Fruit fly (Drosophila melanogaster) whole organism, prepupa: ENCODE results near the gene ZnT77C.

ENCODE experiments used
- CG15336 ChIP-seq: fragments of 200-800 bp; sonication (Bioruptor generic); IDR thresholded peaks from 2 replicates; pipeline ENCODE4 v1.3.6; 2022; ENCODE audit warnings: missing biosample characterization, missing genetic modification characterization
- CG1621 ChIP-seq: fragments of 200-800 bp; sonication (Bioruptor generic); optimal IDR thresholded peaks from 3 replicates; lab custom pipeline; 2018; ENCODE audit warnings: missing biosample characterization, mild to moderate bottlenecking, missing genetic modification characterization
- CG3032 ChIP-seq: fragments of 200-800 bp; optimal IDR thresholded peaks from 2 replicates; lab custom pipeline; 2019; ENCODE audit warnings: missing biosample characterization, mild to moderate bottlenecking, missing genetic modification characterization, moderate library complexity
- CG31627 ChIP-seq: fragments of 200-800 bp; sonication (Bioruptor generic); optimal IDR thresholded peaks from 3 replicates; lab custom pipeline; 2016; ENCODE audit warnings: missing biosample characterization, missing genetic modification characterization
- CG34406 ChIP-seq: fragments of 200-800 bp; sonication (Bioruptor generic); optimal IDR thresholded peaks from 3 replicates; lab custom pipeline; 2016; ENCODE audit warnings: missing biosample characterization, missing genetic modification characterization
- CG4318 ChIP-seq: fragments of 200-800 bp; sonication (Bioruptor generic); optimal IDR thresholded peaks from 3 replicates; lab custom pipeline; 2017; ENCODE audit warnings: missing biosample characterization, mild to moderate bottlenecking, missing genetic modification characterization
- CG6792 ChIP-seq: fragments of 200-800 bp; sonication (Bioruptor generic); optimal IDR thresholded peaks from 3 replicates; lab custom pipeline; 2016; ENCODE audit warnings: missing biosample characterization, missing genetic modification characterization
- CG6854 ChIP-seq: fragments of 200-800 bp; sonication (Bioruptor generic); optimal IDR thresholded peaks from 2 replicates; lab custom pipeline; 2017; ENCODE audit warnings: missing biosample characterization, mild to moderate bottlenecking, missing genetic modification characterization
- CG7368 ChIP-seq: fragments of 200-800 bp; sonication (Bioruptor generic); optimal IDR thresholded peaks from 3 replicates; lab custom pipeline; 2016; ENCODE audit warnings: missing biosample characterization, missing genetic modification characterization
- CG8119 ChIP-seq: fragments of 200-800 bp; sonication (Bioruptor generic); IDR thresholded peaks from 3 replicates; pipeline ENCODE4 v1.3.6; 2022; ENCODE audit warnings: missing biosample characterization, missing genetic modification characterization
- CG9139 ChIP-seq: fragments of 200-800 bp; sonication (Bioruptor generic); optimal IDR thresholded peaks from 3 replicates; lab custom pipeline; 2017; ENCODE audit warnings: missing biosample characterization, mild to moderate bottlenecking, missing genetic modification characterization
- Eip78C ChIP-seq: fragments of 200-800 bp; sonication (Bioruptor generic); peaks from one replicate; lab custom pipeline; 2016; ENCODE audit warnings: missing biosample characterization, missing genetic modification characterization
- Eip93F ChIP-seq: fragments of 200-800 bp; sonication (Bioruptor generic); optimal IDR thresholded peaks from 2 replicates; lab custom pipeline; 2016; ENCODE audit warnings: missing biosample characterization, mild to moderate bottlenecking, missing genetic modification characterization
- Lpt ChIP-seq: fragments of 200-800 bp; sonication (Bioruptor generic); optimal IDR thresholded peaks from 3 replicates; lab custom pipeline; 2016; ENCODE audit warnings: missing biosample characterization, missing genetic modification characterization
- OdsH ChIP-seq: fragments of 200-800 bp; sonication (Bioruptor generic); optimal IDR thresholded peaks from 3 replicates; lab custom pipeline; 2016; ENCODE audit warnings: missing biosample characterization, missing genetic modification characterization
- Smox ChIP-seq: fragments of 200-800 bp; sonication (Bioruptor generic); optimal IDR thresholded peaks from 3 replicates; lab custom pipeline; 2016; ENCODE audit warnings: missing biosample characterization, missing genetic modification characterization
- Sox102F ChIP-seq: fragments of 200-800 bp; sonication (Bioruptor generic); optimal IDR thresholded peaks from 2 replicates; lab custom pipeline; 2016; ENCODE audit warnings: missing biosample characterization, mild to moderate bottlenecking, missing genetic modification characterization
- Sox14 ChIP-seq: fragments of 200-800 bp; sonication (Bioruptor generic); optimal IDR thresholded peaks from 3 replicates; lab custom pipeline; 2016; ENCODE audit warnings: missing biosample characterization, missing genetic modification characterization
- acj6 ChIP-seq: fragments of 200-800 bp; sonication (Bioruptor generic); optimal IDR thresholded peaks from 3 replicates; lab custom pipeline; 2016; ENCODE audit warnings: missing biosample characterization, missing genetic modification characterization
- cyc ChIP-seq: fragments of 200-800 bp; sonication (Bioruptor generic); optimal IDR thresholded peaks from 3 replicates; lab custom pipeline; 2016; ENCODE audit warnings: missing biosample characterization, missing genetic modification characterization
- dac ChIP-seq: fragments of 200-800 bp; sonication (Bioruptor generic); optimal IDR thresholded peaks from 2 replicates; lab custom pipeline; 2017; ENCODE audit warnings: missing biosample characterization, mild to moderate bottlenecking, missing genetic modification characterization
- dsx ChIP-seq: fragments of 200-800 bp; optimal IDR thresholded peaks from 3 replicates; lab custom pipeline; 2019; ENCODE audit warnings: missing biosample characterization, mild to moderate bottlenecking, missing genetic modification characterization, moderate library complexity; ENCODE audit not compliant: poor library complexity, severe bottlenecking
- eg ChIP-seq: fragments of 200-800 bp; sonication (Bioruptor generic); IDR thresholded peaks from 3 replicates; pipeline ENCODE4 v1.3.6; 2022; ENCODE audit warnings: missing biosample characterization, missing genetic modification characterization
- fd59A ChIP-seq: fragments of 200-800 bp; sonication (Bioruptor generic); optimal IDR thresholded peaks from 2 replicates; lab custom pipeline; 2017; ENCODE audit warnings: missing biosample characterization, mild to moderate bottlenecking, missing genetic modification characterization, missing genetic modification reagents
- fd85E ChIP-seq: fragments of 200-800 bp; sonication (Bioruptor generic); optimal IDR thresholded peaks from 3 replicates; lab custom pipeline; 2016; ENCODE audit warnings: missing biosample characterization, missing genetic modification characterization
- fkh ChIP-seq: fragments of 200-800 bp; sonication (Bioruptor generic); optimal IDR thresholded peaks from 3 replicates; lab custom pipeline; 2017; ENCODE audit warnings: missing biosample characterization, mild to moderate bottlenecking, missing genetic modification characterization, moderate library complexity
- net ChIP-seq: fragments of 200-800 bp; sonication (Bioruptor generic); optimal IDR thresholded peaks from 3 replicates; lab custom pipeline; 2016; ENCODE audit warnings: missing biosample characterization, missing genetic modification characterization
- pdm3 ChIP-seq: fragments of 200-800 bp; sonication (Bioruptor generic); optimal IDR thresholded peaks from 3 replicates; lab custom pipeline; 2016; ENCODE audit warnings: missing biosample characterization, missing genetic modification characterization
- salr ChIP-seq, 2 experiments: fragments of 200-800 bp; sonication (Bioruptor generic); optimal IDR thresholded peaks; 3 replicates each; lab custom pipeline; 2016 to 2018; ENCODE audit warnings: missing biosample characterization in 2 of 2, missing genetic modification characterization in 2 of 2, mild to moderate bottlenecking in 1 of 2
- spab ChIP-seq: fragments of 200-800 bp; sonication (Bioruptor generic); optimal IDR thresholded peaks from 2 replicates; lab custom pipeline; 2017; ENCODE audit warnings: missing biosample characterization, mild to moderate bottlenecking, missing genetic modification characterization, missing genetic modification reagents
- ss ChIP-seq, 2 experiments: fragments of 200-800 bp; sonication (Bioruptor generic); optimal IDR thresholded peaks; 2 replicates in 1 of 2; 3 replicates in 1 of 2; lab custom pipeline; 2017 to 2018; ENCODE audit warnings: mild to moderate bottlenecking in 2 of 2, missing biosample characterization in 2 of 2, missing genetic modification characterization in 2 of 2, moderate library complexity in 1 of 2
- svp ChIP-seq: fragments of 200-800 bp; sonication (Bioruptor generic); peaks from one replicate; lab custom pipeline; 2016; ENCODE audit warnings: missing biosample characterization, missing genetic modification characterization
- topi ChIP-seq: fragments of 200-800 bp; sonication (Bioruptor generic); optimal IDR thresholded peaks from 3 replicates; lab custom pipeline; 2016; ENCODE audit warnings: missing biosample characterization, missing genetic modification characterization

The ZnT77C gene

DNA sequence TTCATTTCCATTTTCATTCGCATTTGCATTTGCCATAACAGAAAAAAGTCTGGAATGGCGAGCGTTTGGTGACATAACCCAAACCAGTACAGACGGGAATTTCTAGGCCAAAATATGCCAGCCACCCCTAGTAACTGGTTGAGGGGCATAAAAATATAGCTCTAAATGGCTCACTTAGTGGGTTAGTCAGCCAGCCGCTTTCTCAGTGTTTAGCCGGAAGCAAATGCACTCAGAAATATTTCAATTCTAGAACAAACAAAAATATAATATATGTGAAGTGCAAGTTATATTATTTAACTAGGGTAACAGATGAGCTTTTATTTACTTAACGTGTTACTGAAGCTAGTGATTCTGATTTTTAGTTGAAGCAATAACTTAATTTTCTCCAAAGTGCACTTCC is 42.2 kb upstream of the ZnT77C start:
- TF ChIP-seq Eip78C (peak; percentile 31), Sox14 (GFP tag; lab: Kevin White, UChicago) (no peak)

DNA sequence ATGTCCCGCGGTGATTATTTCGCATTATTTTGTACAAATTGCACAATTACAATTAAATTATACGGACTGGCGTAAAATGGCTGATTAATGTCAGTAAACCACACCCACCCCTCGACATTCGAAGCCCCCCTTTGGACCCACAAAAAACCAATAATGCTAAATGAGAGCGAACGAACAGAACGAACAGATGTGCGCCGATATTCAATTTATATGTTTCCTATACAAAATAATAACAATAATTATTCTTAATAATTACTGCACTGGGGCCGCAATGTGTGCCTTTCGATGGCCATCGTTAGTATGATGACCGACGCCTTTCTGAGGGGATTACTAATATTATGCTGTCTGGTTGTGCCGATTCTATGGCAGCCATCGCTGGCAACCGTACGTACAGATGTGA is 38.7 kb upstream of the ZnT77C start, which contains the start of gene CG13250:
Gene CG13250, plus strand, starts transcription at position 301 of the 400 bp plus-strand sequence.
- no peak for TF ChIP-seq net
- TF ChIP-seq CG15336, result no peak
- TF ChIP-seq CG6792 (GFP tag; lab: Kevin White, UChicago), result no peak
- no peak for TF ChIP-seq CG3032 (tag; lab: Kevin White, UChicago)
- no peak for TF ChIP-seq fd85E (GFP tag; lab: Kevin White, UChicago)

DNA sequence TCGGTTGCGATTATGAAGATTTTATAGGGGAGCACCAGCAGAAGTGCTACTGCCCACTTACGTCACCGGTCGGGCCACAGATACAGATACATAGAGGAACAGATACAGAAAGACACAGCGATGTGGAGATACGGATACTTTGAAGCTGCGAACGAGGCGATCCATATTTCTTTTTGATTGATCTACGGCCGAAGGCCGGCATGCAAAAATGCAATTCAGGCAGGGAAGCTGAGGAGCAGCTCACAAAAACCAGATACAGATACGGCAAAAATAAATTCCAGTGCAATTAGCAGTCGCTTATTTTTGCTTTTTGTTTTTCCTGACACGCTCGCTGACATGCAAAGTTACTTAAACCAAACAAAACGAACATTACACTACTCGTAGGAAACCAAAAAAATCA is 36.5 kb upstream of the ZnT77C start:
- TF ChIP-seq Lpt (GFP tag; lab: Kevin White, UChicago), result no peak
- no peak for TF ChIP-seq acj6 (GFP tag; lab: Kevin White, UChicago)
- no peak for TF ChIP-seq CG4318 (GFP tag; lab: Kevin White, UChicago)
- peak; percentile 89 for TF ChIP-seq svp (GFP tag; lab: Kevin White, UChicago)
- no peak for TF ChIP-seq pdm3 (GFP tag; lab: Kevin White, UChicago)
- no peak for TF ChIP-seq Eip93F (GFP tag; lab: Kevin White, UChicago)
- no peak for TF ChIP-seq fkh (GFP tag; lab: Kevin White, UChicago)
- TF ChIP-seq salr (GFP tag; optimal IDR thresholded peaks at IDR 0.05; lab: Kevin White, UChicago), result no peak
- no peak for TF ChIP-seq CG8119
- no peak for TF ChIP-seq CG9139 (GFP tag; lab: Kevin White, UChicago)
- TF ChIP-seq CG6854 (GFP tag; lab: Kevin White, UChicago), result no peak
- peak in 1 of 2 experiments; percentile 70 for TF ChIP-seq ss (GFP tag; optimal IDR thresholded peaks at IDR 0.05; lab: Kevin White, UChicago)
- no peak for TF ChIP-seq CG34406 (GFP tag; lab: Kevin White, UChicago)

DNA sequence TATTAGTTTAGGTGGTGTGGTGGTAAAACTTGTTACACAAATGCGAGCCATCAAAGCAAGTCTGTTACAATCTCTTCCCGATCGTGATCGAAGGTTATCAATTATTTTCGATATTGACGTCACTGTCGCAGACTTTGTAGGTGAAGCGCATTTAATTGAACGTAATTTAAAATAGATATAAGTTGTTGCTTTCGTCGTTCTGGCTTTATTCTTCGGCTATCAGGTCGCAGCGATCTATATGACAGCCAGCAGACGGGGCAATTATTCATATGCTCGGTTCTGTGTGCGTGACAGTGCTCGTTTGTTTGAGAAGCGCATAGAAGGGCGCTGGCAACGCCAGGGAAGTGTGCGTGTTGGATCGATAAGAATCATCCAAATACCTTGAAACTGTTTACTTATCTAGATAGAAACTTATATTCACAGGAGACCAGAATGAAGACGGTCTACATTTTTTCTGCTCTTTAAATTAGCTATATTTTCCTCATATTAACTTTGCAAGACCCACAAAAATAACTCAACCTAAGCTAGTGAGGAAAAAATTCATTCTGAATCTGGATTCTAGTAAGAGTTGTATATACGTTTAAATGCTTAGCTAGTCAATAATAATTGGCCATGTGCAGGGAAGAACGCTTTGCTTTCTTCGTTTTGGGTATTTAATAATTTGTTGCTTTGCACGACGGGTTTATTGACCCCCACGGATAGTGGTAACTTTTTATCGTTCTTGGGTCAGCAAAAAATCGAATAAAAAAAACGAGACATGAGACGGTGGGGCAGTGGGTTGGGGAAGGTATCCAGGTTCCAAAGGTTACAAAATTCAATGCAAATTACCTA is 35.8 kb upstream of the ZnT77C start:
- TF ChIP-seq Sox102F (no peak), CG7368 (GFP tag; lab: Kevin White, UChicago) (no peak), salr (GFP tag; optimal IDR thresholded peaks at IDR 0.05; lab: Kevin White, UChicago) (no peak), net (no peak), svp (GFP tag; lab: Kevin White, UChicago) (peak; percentile 74), dac (GFP tag; lab: Kevin White, UChicago) (no peak), ss (GFP tag; optimal IDR thresholded peaks at IDR 0.05; lab: Kevin White, UChicago) (peak in 1 of 2 experiments; percentile 24), Lpt (GFP tag; lab: Kevin White, UChicago) (no peak), dsx (no peak), eg (no peak), fkh (GFP tag; lab: Kevin White, UChicago) (peak; percentile 31), fd59A (GFP tag; lab: Kevin White, UChicago) (no peak), CG1621 (tag; lab: Kevin White, UChicago) (no peak), spab (GFP tag; lab: Kevin White, UChicago) (no peak), Eip78C (peak; percentile 40), CG31627 (GFP tag; lab: Kevin White, UChicago) (no peak), Smox (GFP tag; lab: Kevin White, UChicago) (no peak), OdsH (GFP tag; lab: Kevin White, UChicago) (no peak)

DNA sequence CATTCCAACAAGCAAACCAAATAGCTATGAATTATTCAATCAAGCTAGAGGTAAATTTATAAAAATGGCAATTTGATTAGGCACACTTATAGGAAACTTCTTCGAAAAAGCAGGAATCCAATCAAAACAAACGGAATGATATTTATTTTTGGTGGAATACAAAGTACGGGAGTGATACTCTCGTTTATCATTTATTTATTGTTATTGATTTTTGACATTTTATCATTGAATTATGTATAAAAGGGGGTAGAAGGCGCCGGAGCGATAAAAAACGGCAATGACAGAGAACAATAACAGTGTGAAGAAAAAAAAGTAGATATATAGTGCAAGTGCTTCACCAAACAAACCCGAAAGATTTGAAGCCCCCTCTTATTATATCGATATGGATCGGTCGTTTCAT is 35.2 kb upstream of the ZnT77C start:
- no peak for TF ChIP-seq topi (GFP tag; lab: Kevin White, UChicago)
- no peak for TF ChIP-seq cyc
- TF ChIP-seq Eip78C, result no peak
- no peak for TF ChIP-seq salr (GFP tag; optimal IDR thresholded peaks at IDR 0.05; lab: Kevin White, UChicago)
- TF ChIP-seq, all 60 proteins: peak for 0
